Worm (Caenorhabditis elegans) whole organism, L4 larva: ENCODE measurements around the gene clec-173.
A peak's percentile ranks its signal among the peaks of the same experiment; 100 is the strongest.

Experiments
- D1046.2 ChIP-seq: fragments of 200-800 bp; sonication (Bioruptor generic); IDR thresholded peaks from 2 replicates; pipeline ENCODE4 v1.3.6; 2022; ENCODE audit warnings: missing genetic modification characterization, missing compliant biosample characterization
- F26F4.8 ChIP-seq: fragments of 200-800 bp; sonication (Bioruptor generic); conservative IDR thresholded peaks from 2 replicates; pipeline ENCODE4 v1.3.6; 2022; ENCODE audit warnings: missing genetic modification characterization, missing compliant biosample characterization
- F44E2.7 ChIP-seq: fragments of 200-800 bp; sonication (Bioruptor generic); IDR thresholded peaks from 2 replicates; pipeline ENCODE4 v2.1.2; 2022; ENCODE audit warnings: missing genetic modification characterization, missing compliant biosample characterization
- F49E8.2 ChIP-seq: sonication (generic microtip); optimal IDR thresholded peaks from 2 replicates; lab custom pipeline; 2016; ENCODE audit warnings: missing compliant biosample characterization, mild to moderate bottlenecking, missing genetic modification characterization, borderline replicate concordance
- R02D3.7 ChIP-seq: fragments of 150-350 bp; sonication (generic microtip); optimal IDR thresholded peaks from 3 replicates; lab custom pipeline; 2014; ENCODE audit warnings: missing biosample characterization, missing genetic modification characterization
- T20F7.1 ChIP-seq: fragments of 200-800 bp; sonication (Bioruptor generic); optimal IDR thresholded peaks from 2 replicates; lab custom pipeline; 2018; ENCODE audit warnings: mild to moderate bottlenecking, missing genetic modification characterization, missing compliant biosample characterization
- Y5F2A.4 ChIP-seq: fragments of 200-800 bp; sonication (Bioruptor generic); optimal IDR thresholded peaks from 2 replicates; lab custom pipeline; 2018; ENCODE audit warnings: mild to moderate bottlenecking, missing genetic modification characterization, missing compliant biosample characterization
- aha-1 ChIP-seq: fragments of 150-350 bp; peaks from one replicate; lab custom pipeline; 2014; ENCODE audit warnings: missing biosample characterization, missing genetic modification characterization
- arid-1 ChIP-seq: fragments of 200-800 bp; sonication (Bioruptor generic); conservative IDR thresholded peaks from 2 replicates; pipeline ENCODE4 v1.3.6; 2022; ENCODE audit warnings: missing genetic modification reagents, missing genetic modification characterization, missing compliant biosample characterization
- ceh-28 ChIP-seq: fragments of 150-350 bp; optimal IDR thresholded peaks from 2 replicates; lab custom pipeline; 2014; ENCODE audit warnings: missing biosample characterization, missing genetic modification reagents, missing genetic modification characterization
- ceh-44 ChIP-seq: fragments of 200-800 bp; sonication (Bioruptor generic); IDR thresholded peaks from 2 replicates; pipeline ENCODE4 v1.3.6; 2022; ENCODE audit warnings: missing genetic modification reagents, missing genetic modification characterization, missing compliant biosample characterization
- ceh-62 ChIP-seq: sonication (generic microtip); optimal IDR thresholded peaks from 2 replicates; lab custom pipeline; 2017; ENCODE audit warnings: missing biosample characterization, missing genetic modification characterization
- ces-1 ChIP-seq: fragments of 150-350 bp; sonication (generic microtip); optimal IDR thresholded peaks from 4 replicates; lab custom pipeline; 2014; ENCODE audit warnings: missing biosample characterization, missing genetic modification reagents, missing genetic modification characterization
- daf-16 ChIP-seq, 3 experiments: sonication (generic microtip); optimal IDR thresholded peaks; 2 replicates each; lab custom pipeline; 2016 to 2017; ENCODE audit warnings: missing genetic modification characterization in 3 of 3, missing genetic modification reagents in 3 of 3, mild to moderate bottlenecking in 2 of 3, missing compliant biosample characterization in 2 of 3, missing biosample characterization in 1 of 3, moderate library complexity in 1 of 3
- dmd-8 ChIP-seq: fragments of 200-800 bp; sonication (Bioruptor generic); IDR thresholded peaks from 2 replicates; pipeline ENCODE4 v1.3.6; 2022; ENCODE audit warnings: missing genetic modification characterization, missing compliant biosample characterization
- duxl-1 ChIP-seq: sonication (generic microtip); optimal IDR thresholded peaks from 2 replicates; lab custom pipeline; 2016; ENCODE audit warnings: mild to moderate bottlenecking, missing genetic modification characterization, moderate library complexity, missing compliant biosample characterization; ENCODE audit not compliant: poor library complexity
- dve-1 ChIP-seq: sonication (generic microtip); optimal IDR thresholded peaks from 2 replicates; lab custom pipeline; 2017; ENCODE audit warnings: antibody characterized with exemption, mild to moderate bottlenecking, missing genetic modification characterization, missing compliant biosample characterization; ENCODE audit not compliant: insufficient read depth
- hif-1 ChIP-seq, 2 experiments: sonication (generic microtip); optimal IDR thresholded peaks; 2 replicates each; lab custom pipeline; 2016 to 2017; ENCODE audit warnings: missing compliant biosample characterization in 2 of 2, missing genetic modification characterization in 2 of 2, missing genetic modification reagents in 2 of 2, missing genotype in 2 of 2, mild to moderate bottlenecking in 1 of 2
- hlh-30 ChIP-seq: sonication (generic microtip); optimal IDR thresholded peaks from 2 replicates; lab custom pipeline; 2017; ENCODE audit warnings: antibody characterized with exemption, mild to moderate bottlenecking, missing genetic modification characterization, missing compliant biosample characterization; ENCODE audit not compliant: insufficient read depth
- hmg-1.1 ChIP-seq: fragments of 200-800 bp; sonication (Bioruptor generic); IDR thresholded peaks from 2 replicates; pipeline ENCODE4 v1.3.6; 2022; ENCODE audit warnings: missing genetic modification reagents, missing genetic modification characterization, missing compliant biosample characterization
- lim-7 ChIP-seq: fragments of 200-800 bp; sonication (Bioruptor generic); IDR thresholded peaks from 2 replicates; pipeline ENCODE4 v1.3.6; 2022; ENCODE audit warnings: missing genetic modification characterization, missing compliant biosample characterization
- lin-1 ChIP-seq: fragments of 200-800 bp; sonication (Bioruptor generic); IDR thresholded peaks from 2 replicates; pipeline ENCODE4 v1.3.6; 2022; ENCODE audit warnings: missing genetic modification reagents, missing genetic modification characterization, missing compliant biosample characterization
- lin-29 ChIP-seq: fragments of 200-800 bp; sonication (Bioruptor generic); IDR thresholded peaks from 2 replicates; pipeline ENCODE4 v1.3.6; 2022; ENCODE audit warnings: missing genetic modification reagents, missing genetic modification characterization, missing compliant biosample characterization
- lir-3 ChIP-seq: sonication (generic microtip); optimal IDR thresholded peaks from 2 replicates; lab custom pipeline; 2016; ENCODE audit warnings: mild to moderate bottlenecking, missing genetic modification characterization, missing compliant biosample characterization
- madf-5 ChIP-seq, 2 experiments: fragments of 200-800 bp; sonication (Bioruptor generic); IDR thresholded peaks; 2 replicates each; pipeline ENCODE4 v1.3.6; 2022; ENCODE audit warnings: missing compliant biosample characterization in 2 of 2, missing genetic modification characterization in 2 of 2
- madf-9 ChIP-seq: fragments of 200-800 bp; sonication (Bioruptor generic); conservative IDR thresholded peaks from 2 replicates; pipeline ENCODE4 v1.3.6; 2022; ENCODE audit warnings: missing genetic modification reagents, missing genetic modification characterization, missing compliant biosample characterization
- mdt-29 ChIP-seq: fragments of 200-800 bp; sonication (Bioruptor generic); IDR thresholded peaks from 2 replicates; pipeline ENCODE4 v1.3.6; 2022; ENCODE audit warnings: missing genetic modification reagents, missing genetic modification characterization, missing compliant biosample characterization
- mep-1 ChIP-seq: fragments of 150-350 bp; sonication (generic microtip); optimal IDR thresholded peaks from 3 replicates; lab custom pipeline; 2014; ENCODE audit warnings: missing biosample characterization, missing genetic modification characterization
- mes-2 ChIP-seq: sonication (generic microtip); optimal IDR thresholded peaks from 2 replicates; lab custom pipeline; 2016; ENCODE audit warnings: missing genotype, mild to moderate bottlenecking, missing genetic modification characterization, missing compliant biosample characterization; ENCODE audit not compliant: poor library complexity, severe bottlenecking
- mxl-3 ChIP-seq: fragments of 200-800 bp; sonication (Bioruptor generic); optimal IDR thresholded peaks from 2 replicates; lab custom pipeline; 2018; ENCODE audit warnings: mild to moderate bottlenecking, missing genetic modification characterization, missing compliant biosample characterization
- nhr-111 ChIP-seq: fragments of 200-800 bp; sonication (Bioruptor generic); optimal IDR thresholded peaks from 2 replicates; lab custom pipeline; 2018; ENCODE audit warnings: mild to moderate bottlenecking, missing genetic modification characterization, missing compliant biosample characterization
- nhr-25 ChIP-seq: sonication (generic microtip); optimal IDR thresholded peaks from 2 replicates; lab custom pipeline; 2017; ENCODE audit warnings: missing genetic modification characterization, mild to moderate bottlenecking, missing compliant biosample characterization, antibody characterized with exemption, moderate library complexity, borderline replicate concordance; ENCODE audit not compliant: insufficient read depth
- nhr-6 ChIP-seq: fragments of 150-350 bp; optimal IDR thresholded peaks from 2 replicates; lab custom pipeline; 2014; ENCODE audit warnings: missing biosample characterization, missing genetic modification characterization
- nhr-77 ChIP-seq: fragments of 150-350 bp; optimal IDR thresholded peaks from 2 replicates; lab custom pipeline; 2014; ENCODE audit warnings: missing biosample characterization, missing genetic modification characterization
- php-3 ChIP-seq: fragments of 200-800 bp; sonication (Bioruptor generic); IDR thresholded peaks from 2 replicates; pipeline ENCODE4 v1.3.6; 2022; ENCODE audit warnings: missing genetic modification reagents, missing genetic modification characterization, missing compliant biosample characterization
- rbr-2 ChIP-seq: sonication (generic microtip); optimal IDR thresholded peaks from 2 replicates; lab custom pipeline; 2016; ENCODE audit warnings: missing genotype, missing genetic modification characterization, missing compliant biosample characterization
- sdz-12 ChIP-seq: fragments of 200-800 bp; sonication (Bioruptor generic); optimal IDR thresholded peaks from 2 replicates; lab custom pipeline; 2018; ENCODE audit warnings: mild to moderate bottlenecking, missing genetic modification characterization, missing compliant biosample characterization
- set-16 ChIP-seq: fragments of 200-800 bp; sonication (Bioruptor generic); IDR thresholded peaks from 2 replicates; pipeline ENCODE4 v1.3.6; 2022; ENCODE audit warnings: missing genetic modification reagents, missing genetic modification characterization, missing compliant biosample characterization
- snpc-1.2 ChIP-seq: fragments of 200-800 bp; sonication (Bioruptor generic); IDR thresholded peaks from 2 replicates; pipeline ENCODE4 v1.3.6; 2022; ENCODE audit warnings: missing genetic modification reagents, missing genetic modification characterization, missing compliant biosample characterization
- snpc-4 ChIP-seq: fragments of 150-350 bp; optimal IDR thresholded peaks from 2 replicates; lab custom pipeline; 2014; ENCODE audit warnings: missing biosample characterization, missing genetic modification characterization
- spr-3 ChIP-seq: fragments of 200-800 bp; sonication (Bioruptor generic); optimal IDR thresholded peaks from 2 replicates; lab custom pipeline; 2018; ENCODE audit warnings: mild to moderate bottlenecking, missing genetic modification characterization, missing compliant biosample characterization
- tra-1 ChIP-seq: fragments of 200-800 bp; sonication (Bioruptor generic); IDR thresholded peaks from 2 replicates; pipeline ENCODE4 v1.3.6; 2022; ENCODE audit warnings: missing genetic modification reagents, missing genetic modification characterization, missing compliant biosample characterization
- unc-130 ChIP-seq: sonication (generic microtip); optimal IDR thresholded peaks from 2 replicates; lab custom pipeline; 2016; ENCODE audit warnings: missing genetic modification reagents, missing genetic modification characterization, missing compliant biosample characterization
- zip-11 ChIP-seq: fragments of 200-800 bp; sonication (Bioruptor generic); IDR thresholded peaks from 2 replicates; pipeline ENCODE4 v1.3.6; 2022; ENCODE audit warnings: missing genetic modification characterization, missing compliant biosample characterization
- ztf-11 ChIP-seq: fragments of 150-350 bp; optimal IDR thresholded peaks from 2 replicates; lab custom pipeline; 2014; ENCODE audit warnings: missing biosample characterization, missing genetic modification characterization
- ztf-7 ChIP-seq: fragments of 150-350 bp; optimal IDR thresholded peaks from 2 replicates; lab custom pipeline; 2014; ENCODE audit warnings: missing biosample characterization, missing genetic modification characterization

Gene clec-173

ce11 chrIV:3233429-3233885 is 34.0 kb downstream of the clec-173 start (continued):
- TF ChIP-seq F49E8.2 (no peak), ceh-44 (GFP tag; lab: Robert Waterston, UW) (no peak), ztf-7 (no peak), dmd-8 (GFP tag; lab: Robert Waterston, UW) (no peak), T20F7.1 (GFP tag; lab: Kevin White, UChicago) (no peak), nhr-111 (no peak), php-3 (GFP tag; lab: Robert Waterston, UW) (no peak), snpc-1.2 (GFP tag; lab: Robert Waterston, UW) (no peak), nhr-6 (tag; lab: Kevin White, UChicago) (no peak), lir-3 (tag; lab: Kevin White, UChicago) (no peak), lin-1 (GFP tag; lab: Robert Waterston, UW) (no peak), set-16 (peak; percentile 79), unc-130 (no peak), Y5F2A.4 (no peak), ceh-28 (tag; lab: Kevin White, UChicago) (no peak), duxl-1 (tag; lab: Kevin White, UChicago) (no peak), mes-2 (tag; lab: Kevin White, UChicago) (peak; percentile 51), nhr-77 (no peak), lin-29 (GFP tag; lab: Robert Waterston, UW) (no peak)

ce11 chrIV:3232694-3233372 is 34.6 kb downstream of the clec-173 start:
- TF ChIP-seq aha-1 (tag; lab: Kevin White, UChicago): peak; percentile 93
- TF ChIP-seq nhr-77: peak; percentile 29
- TF ChIP-seq lin-29 (GFP tag; lab: Robert Waterston, UW): 0 out of 2 replicates have a peak, but pooled peaks have one; percentile 13
- TF ChIP-seq F44E2.7: 0 out of 2 replicates have a peak, but pooled peaks have one; percentile 12
- no peak for TF ChIP-seq lir-3 (tag; lab: Kevin White, UChicago)
- peak; percentile 39 for TF ChIP-seq mes-2 (tag; lab: Kevin White, UChicago)
- TF ChIP-seq tra-1 (GFP tag; lab: Robert Waterston, UW): no peak
- peak; percentile 4 for TF ChIP-seq nhr-25 (tag; lab: Kevin White, UChicago)
- TF ChIP-seq ceh-62 (tag; lab: Kevin White, UChicago): no peak
- peak; percentile 72 for TF ChIP-seq mep-1
- TF ChIP-seq madf-5 (GFP tag; IDR thresholded peaks at IDR 0.05; lab: Robert Waterston, UW): no peak
- no peak for TF ChIP-seq madf-9 (GFP tag; lab: Robert Waterston, UW)
- TF ChIP-seq lim-7 (GFP tag; lab: Robert Waterston, UW): no peak
- no peak for TF ChIP-seq F26F4.8
- peak; percentile 27 for TF ChIP-seq ceh-28 (tag; lab: Kevin White, UChicago)
- TF ChIP-seq snpc-4 (tag; lab: Kevin White, UChicago): no peak
- TF ChIP-seq Y5F2A.4: no peak
- TF ChIP-seq mxl-3: peak; percentile 94
- no peak for TF ChIP-seq D1046.2
- TF ChIP-seq mdt-29 (GFP tag; lab: Robert Waterston, UW): no peak
- no peak for TF ChIP-seq sdz-12 (GFP tag; lab: Kevin White, UChicago)
- TF ChIP-seq hlh-30 (tag; lab: Kevin White, UChicago): peak; percentile 40
- TF ChIP-seq F49E8.2: no peak
- no peak for TF ChIP-seq ztf-11
- TF ChIP-seq R02D3.7 (tag; lab: Kevin White, UChicago): no peak
- TF ChIP-seq ces-1 (GFP tag; lab: Kevin White, UChicago): no peak
- TF ChIP-seq hif-1 (tag; optimal IDR thresholded peaks at IDR 0.05; lab: Kevin White, UChicago): peak in 1 of 2 experiments; percentile 9
- TF ChIP-seq ceh-44 (GFP tag; lab: Robert Waterston, UW): no peak
- TF ChIP-seq hmg-1.1 (GFP tag; lab: Robert Waterston, UW): peak; percentile 58
- TF ChIP-seq arid-1 (GFP tag; lab: Robert Waterston, UW): no peak
- no peak for TF ChIP-seq daf-16 (GFP tag; optimal IDR thresholded peaks at IDR 0.05; lab: Kevin White, UChicago)
- TF ChIP-seq daf-16 (tag; optimal IDR thresholded peaks at IDR 0.05; lab: Kevin White, UChicago): peak; percentile 52
- TF ChIP-seq zip-11 (GFP tag; lab: Robert Waterston, UW): no peak
- TF ChIP-seq spr-3: no peak
- TF ChIP-seq rbr-2 (tag; lab: Kevin White, UChicago): peak; percentile 41
- TF ChIP-seq dve-1 (tag; lab: Kevin White, UChicago): peak; percentile 54
